Worm (Caenorhabditis elegans) whole organism, early embryonic: ENCODE measurements around the gene sre-37.

ENCODE experiments used
- B0310.2 ChIP-seq: sonication (generic microtip); optimal IDR thresholded peaks from 2 replicates; lab custom pipeline; 2016; ENCODE audit warnings: mild to moderate bottlenecking, missing genetic modification characterization, missing compliant biosample characterization
- aly-1 ChIP-seq: sonication (generic microtip); optimal IDR thresholded peaks from 2 replicates; lab custom pipeline; 2016; ENCODE audit warnings: missing genetic modification characterization, missing compliant biosample characterization
- ama-1 ChIP-seq: fragments of 150-350 bp; optimal IDR thresholded peaks from 2 replicates; lab custom pipeline; 2014
- flt-1 ChIP-seq: fragments of 200-800 bp; sonication (Bioruptor generic); IDR thresholded peaks from 2 replicates; pipeline ENCODE4 v1.3.6; 2022; ENCODE audit warnings: missing genetic modification characterization, missing compliant biosample characterization
- hmg-4 ChIP-seq: fragments of 200-800 bp; sonication (Bioruptor generic); optimal IDR thresholded peaks from 2 replicates; lab custom pipeline; 2018; ENCODE audit warnings: mild to moderate bottlenecking, missing genetic modification characterization, missing compliant biosample characterization
- hnd-1 ChIP-seq: sonication (generic microtip); optimal IDR thresholded peaks from 2 replicates; lab custom pipeline; 2016; ENCODE audit warnings: missing genetic modification characterization, missing compliant biosample characterization
- pes-1 ChIP-seq: fragments of 200-800 bp; sonication (Bioruptor generic); IDR thresholded peaks from 2 replicates; pipeline ENCODE4 v1.3.6; 2022; ENCODE audit warnings: missing genetic modification reagents, missing genetic modification characterization, missing compliant biosample characterization
- sea-1 ChIP-seq: fragments of 200-800 bp; sonication (Bioruptor generic); conservative IDR thresholded peaks from 2 replicates; pipeline ENCODE4 v1.3.6; 2022; ENCODE audit warnings: missing genetic modification characterization, missing compliant biosample characterization
- tbx-11 ChIP-seq: fragments of 200-800 bp; sonication (Bioruptor generic); IDR thresholded peaks from 2 replicates; pipeline ENCODE4 v1.3.6; 2022; ENCODE audit warnings: missing genetic modification characterization, missing compliant biosample characterization

- TF ChIP-seq flt-1 (no peak), aly-1 (tag; lab: Kevin White, UChicago) (no peak), B0310.2 (no peak), ama-1 (no peak), hnd-1 (tag; lab: Kevin White, UChicago) (no peak), pes-1 (GFP tag; lab: Robert Waterston, UW) (no peak), tbx-11 (GFP tag; lab: Robert Waterston, UW) (no peak), sea-1 (GFP tag; lab: Robert Waterston, UW) (no peak), hmg-4 (GFP tag; lab: Kevin White, UChicago) (no peak)
Measured at ce11 chrII:12499969-12500368, 34.3 kb downstream of the sre-37 start.
